Fruit fly (Drosophila melanogaster) whole organism, pupa: Measurements from ENCODE around the gene pll.
A peak's percentile ranks its signal among the peaks of the same experiment; 100 is the strongest.

Source experiments
- CG10348 ChIP-seq: fragments of 200-800 bp; sonication (Bioruptor generic); IDR thresholded peaks from 2 replicates; pipeline ENCODE4 v1.3.6; 2022; ENCODE audit warnings: missing biosample characterization, missing genetic modification characterization
- CG12605 ChIP-seq: fragments of 200-800 bp; sonication (Bioruptor generic); IDR thresholded peaks from 2 replicates; pipeline ENCODE4 v1.3.6; 2022; ENCODE audit warnings: missing biosample characterization, missing genetic modification characterization
- CG13204 ChIP-seq: fragments of 200-800 bp; sonication (Bioruptor generic); optimal IDR thresholded peaks from 2 replicates; lab custom pipeline; 2018; ENCODE audit warnings: missing biosample characterization, mild to moderate bottlenecking, missing genetic modification characterization, moderate library complexity
- CG14655 ChIP-seq: fragments of 200-800 bp; sonication (Bioruptor generic); optimal IDR thresholded peaks from 3 replicates; lab custom pipeline; 2017; ENCODE audit warnings: mild to moderate bottlenecking, missing biosample characterization, missing genetic modification reagents, missing genetic modification characterization
- CG15710 ChIP-seq: fragments of 200-800 bp; sonication (Bioruptor generic); optimal IDR thresholded peaks from 2 replicates; lab custom pipeline; 2018; ENCODE audit warnings: missing biosample characterization, mild to moderate bottlenecking, missing genetic modification characterization, moderate library complexity
- CG17806 ChIP-seq: fragments of 200-800 bp; sonication (Bioruptor generic); optimal IDR thresholded peaks from 2 replicates; lab custom pipeline; 2018; ENCODE audit warnings: missing biosample characterization, mild to moderate bottlenecking, missing genetic modification characterization, moderate library complexity
- CG32121 ChIP-seq: fragments of 200-800 bp; sonication (Bioruptor generic); IDR thresholded peaks from 2 replicates; pipeline ENCODE4 v1.3.6; 2022; ENCODE audit warnings: missing biosample characterization, missing genetic modification characterization
- CG34367 ChIP-seq: fragments of 200-800 bp; sonication (Bioruptor generic); optimal IDR thresholded peaks from 2 replicates; lab custom pipeline; 2018; ENCODE audit warnings: missing biosample characterization, mild to moderate bottlenecking, missing genetic modification characterization
- CG4496 ChIP-seq: fragments of 200-800 bp; sonication (Bioruptor generic); IDR thresholded peaks from 3 replicates; pipeline ENCODE4 v1.3.6; 2022; ENCODE audit warnings: missing biosample characterization, missing genetic modification characterization
- CG8159 ChIP-seq: fragments of 200-800 bp; sonication (Bioruptor generic); optimal IDR thresholded peaks from 3 replicates; lab custom pipeline; 2018; ENCODE audit warnings: missing biosample characterization, mild to moderate bottlenecking, missing genetic modification characterization, moderate library complexity
- CG8301 ChIP-seq: fragments of 200-800 bp; sonication (Bioruptor generic); optimal IDR thresholded peaks from 2 replicates; lab custom pipeline; 2018; ENCODE audit warnings: missing biosample characterization, mild to moderate bottlenecking, missing genetic modification characterization
- CG9948 ChIP-seq: fragments of 200-800 bp; sonication (Bioruptor generic); optimal IDR thresholded peaks from 2 replicates; lab custom pipeline; 2018; ENCODE audit warnings: missing biosample characterization, mild to moderate bottlenecking, missing genetic modification characterization, moderate library complexity
- D1 ChIP-seq: fragments of 200-800 bp; sonication (Bioruptor generic); optimal IDR thresholded peaks from 2 replicates; lab custom pipeline; 2018; ENCODE audit warnings: missing biosample characterization, mild to moderate bottlenecking, missing genetic modification characterization, moderate library complexity
- EcR ChIP-seq: fragments of 200-800 bp; sonication (Bioruptor generic); optimal IDR thresholded peaks from 3 replicates; lab custom pipeline; 2019; ENCODE audit warnings: missing biosample characterization, missing genetic modification characterization, mild to moderate bottlenecking, moderate library complexity, missing genetic modification reagents
- Ets98B ChIP-seq: fragments of 200-800 bp; sonication (Bioruptor generic); IDR thresholded peaks from 2 replicates; pipeline ENCODE4 v1.3.6; 2022; ENCODE audit warnings: missing biosample characterization, missing genetic modification characterization
- Pif1A ChIP-seq: fragments of 200-800 bp; sonication (Bioruptor generic); optimal IDR thresholded peaks from 3 replicates; lab custom pipeline; 2016; ENCODE audit warnings: missing biosample characterization, missing genetic modification characterization
- Pif1B ChIP-seq: fragments of 200-800 bp; sonication (Bioruptor generic); optimal IDR thresholded peaks from 3 replicates; lab custom pipeline; 2016; ENCODE audit warnings: missing biosample characterization, missing genetic modification characterization
- Snoo ChIP-seq: fragments of 200-800 bp; sonication (Bioruptor generic); optimal IDR thresholded peaks from 3 replicates; lab custom pipeline; 2017; ENCODE audit warnings: missing biosample characterization, mild to moderate bottlenecking, missing genetic modification characterization, inconsistent platforms
- fd96Ca ChIP-seq: fragments of 200-800 bp; sonication (Bioruptor generic); IDR thresholded peaks from 3 replicates; pipeline ENCODE4 v1.3.6; 2022; ENCODE audit warnings: missing biosample characterization, missing genetic modification characterization
- gl ChIP-seq: fragments of 200-800 bp; sonication (Bioruptor generic); optimal IDR thresholded peaks from 2 replicates; lab custom pipeline; 2018; ENCODE audit warnings: missing biosample characterization, mild to moderate bottlenecking, missing genetic modification characterization
- rn ChIP-seq: fragments of 200-800 bp; sonication (Bioruptor generic); IDR thresholded peaks from 2 replicates; pipeline ENCODE4 v1.3.6; 2022; ENCODE audit warnings: missing biosample characterization, missing genetic modification characterization

pll gene

dm6 chr3R:27253136-27253920 lies at the start of gene pll:
TSS of gene pll (minus strand) at chr3R:27253182.
- peak; percentile 79 for TF ChIP-seq fd96Ca (GFP tag; lab: Robert Waterston, UW)
- TF ChIP-seq CG8159, result peak; percentile 75
- TF ChIP-seq CG13204 (GFP tag; lab: Kevin White, UChicago), result no peak
- peak; percentile 76 for TF ChIP-seq CG17806 (tag; lab: Kevin White, UChicago)
- TF ChIP-seq CG14655 (GFP tag; lab: Kevin White, UChicago), result no peak
- TF ChIP-seq CG12605 (GFP tag; lab: Robert Waterston, UW), result peak; percentile 90
- TF ChIP-seq Snoo (tag; lab: Kevin White, UChicago), result peak; percentile 72
- TF ChIP-seq CG8301 (tag; lab: Kevin White, UChicago), result peak; percentile 64
- peak; percentile 88 for TF ChIP-seq Ets98B (GFP tag; lab: Robert Waterston, UW)
- 0 out of 2 replicates have a peak, but pooled peaks have one; percentile 50 for TF ChIP-seq CG10348 (GFP tag; lab: Robert Waterston, UW)
- peak; percentile 59 for TF ChIP-seq EcR
- no peak for TF ChIP-seq Pif1B (GFP tag; lab: Kevin White, UChicago)
- TF ChIP-seq gl (tag; lab: Kevin White, UChicago), result no peak
- peak; percentile 64 for TF ChIP-seq CG9948 (tag; lab: Kevin White, UChicago)
- TF ChIP-seq Pif1A (GFP tag; lab: Kevin White, UChicago), result no peak
- no peak for TF ChIP-seq D1
- TF ChIP-seq rn (GFP tag; lab: Robert Waterston, UW), result peak; percentile 70; the same call in 1 of the 2 replicates
- peak; percentile 94 for TF ChIP-seq CG4496
- peak; percentile 85 for TF ChIP-seq CG32121 (GFP tag; lab: Robert Waterston, UW)
- peak; percentile 75 for TF ChIP-seq CG15710 (tag; lab: Kevin White, UChicago)
- TF ChIP-seq CG34367 (tag; lab: Kevin White, UChicago), result peak; percentile 71
- TF ChIP-seq, all 21 proteins: peak for 15

dm6 chr3R:27294113-27294512 lies 41.1 kb upstream of the pll start:
- TF ChIP-seq CG32121 (GFP tag; lab: Robert Waterston, UW), result no peak
- no peak for TF ChIP-seq Snoo (tag; lab: Kevin White, UChicago)
- TF ChIP-seq fd96Ca (GFP tag; lab: Robert Waterston, UW), result no peak
- no peak for TF ChIP-seq CG4496
- TF ChIP-seq gl (tag; lab: Kevin White, UChicago), result no peak
- TF ChIP-seq Pif1B (GFP tag; lab: Kevin White, UChicago), result no peak
- no peak for TF ChIP-seq EcR
- TF ChIP-seq Pif1A (GFP tag; lab: Kevin White, UChicago), result no peak
- TF ChIP-seq CG8301 (tag; lab: Kevin White, UChicago), result no peak

- TF ChIP-seq CG9948 (tag; lab: Kevin White, UChicago), result no peak
- no peak for TF ChIP-seq CG4496
- no peak for TF ChIP-seq Pif1A (GFP tag; lab: Kevin White, UChicago)
- no peak for TF ChIP-seq Snoo (tag; lab: Kevin White, UChicago)
- TF ChIP-seq fd96Ca (GFP tag; lab: Robert Waterston, UW), result no peak
- no peak for TF ChIP-seq CG12605 (GFP tag; lab: Robert Waterston, UW)
- no peak for TF ChIP-seq D1
- no peak for TF ChIP-seq CG8301 (tag; lab: Kevin White, UChicago)
- no peak for TF ChIP-seq gl (tag; lab: Kevin White, UChicago)
These were observed 40.1 kb upstream of the pll start for dm6 chr3R:27293065-27293464.

dm6 chr3R:27292159-27292880 lies 39.3 kb upstream of the pll start, which contains the start of gene CG3348:
TSS of gene CG3348 (minus strand) at chr3R:27292209.
- TF ChIP-seq Pif1B (GFP tag; lab: Kevin White, UChicago) (no peak), CG10348 (GFP tag; lab: Robert Waterston, UW) (no peak), CG4496 (0 out of 3 replicates have a peak, but pooled peaks have one; percentile 44), CG8159 (peak; percentile 3), Snoo (tag; lab: Kevin White, UChicago) (no peak), rn (GFP tag; lab: Robert Waterston, UW) (no peak), CG13204 (GFP tag; lab: Kevin White, UChicago) (no peak)

dm6 chr3R:27289638-27290037 lies 36.7 kb upstream of the pll start:
- TF ChIP-seq CG34367 (tag; lab: Kevin White, UChicago), result no peak
- TF ChIP-seq CG4496, result peak; percentile 76; the same call in 2 of the 3 replicates
- no peak for TF ChIP-seq CG10348 (GFP tag; lab: Robert Waterston, UW)
- TF ChIP-seq CG17806 (tag; lab: Kevin White, UChicago), result no peak
- TF ChIP-seq D1, result no peak
- TF ChIP-seq Pif1B (GFP tag; lab: Kevin White, UChicago), result peak; percentile 32
- TF ChIP-seq EcR, result no peak
- TF ChIP-seq CG32121 (GFP tag; lab: Robert Waterston, UW), result no peak
- no peak for TF ChIP-seq gl (tag; lab: Kevin White, UChicago)
- TF ChIP-seq Snoo (tag; lab: Kevin White, UChicago), result no peak
- TF ChIP-seq CG13204 (GFP tag; lab: Kevin White, UChicago), result no peak
- TF ChIP-seq CG12605 (GFP tag; lab: Robert Waterston, UW), result peak; percentile 43; the same call in 1 of the 2 replicates
- TF ChIP-seq CG8301 (tag; lab: Kevin White, UChicago), result peak; percentile 80
- no peak for TF ChIP-seq CG8159
- TF ChIP-seq Ets98B (GFP tag; lab: Robert Waterston, UW), result peak; percentile 55; the same call in 1 of the 2 replicates
- peak; percentile 40 for TF ChIP-seq Pif1A (GFP tag; lab: Kevin White, UChicago)
- no peak for TF ChIP-seq rn (GFP tag; lab: Robert Waterston, UW)
- TF ChIP-seq CG14655 (GFP tag; lab: Kevin White, UChicago), result peak; percentile 75
- TF ChIP-seq CG15710 (tag; lab: Kevin White, UChicago), result no peak
- 0 out of 3 replicates have a peak, but pooled peaks have one; percentile 41 for TF ChIP-seq fd96Ca (GFP tag; lab: Robert Waterston, UW)
- TF ChIP-seq CG9948 (tag; lab: Kevin White, UChicago), result peak; percentile 16
